Worm (Caenorhabditis elegans): ENCODE data around the gene Y50E8A.11.

ce11 chrV:14797886-14798285 is 16.7 kb downstream of the Y50E8A.11 start:
- TF ChIP-seq lin-15B (tag; optimal IDR thresholded peaks at IDR 0.05) = no peak
- TF ChIP-seq zag-1 (tag; optimal IDR thresholded peaks at IDR 0.05) = no peak
- TF ChIP-seq elt-3 (tag; optimal IDR thresholded peaks at IDR 0.05) = no peak
- TF ChIP-seq snpc-4 (tag; optimal IDR thresholded peaks at IDR 0.05) = no peak
- TF ChIP-seq nhr-12 (tag; optimal IDR thresholded peaks at IDR 0.05) = no peak
- no peak for TF ChIP-seq pqm-1 (tag; optimal IDR thresholded peaks at IDR 0.05)
- no peak for TF ChIP-seq jun-1 (tag; optimal IDR thresholded peaks at IDR 0.05)
- no peak for TF ChIP-seq nhr-237 (tag; optimal IDR thresholded peaks at IDR 0.05)
- no peak for TF ChIP-seq nhr-23 (tag; optimal IDR thresholded peaks at IDR 0.05)
- TF ChIP-seq pha-4 (tag; optimal IDR thresholded peaks at IDR 0.05) = no peak
- TF ChIP-seq nhr-76 (tag; optimal IDR thresholded peaks at IDR 0.05) = no peak
- TF ChIP-seq nhr-28 (tag; optimal IDR thresholded peaks at IDR 0.05) = no peak
- TF ChIP-seq ceh-82 (tag; optimal IDR thresholded peaks at IDR 0.05) = no peak
- TF ChIP-seq unc-39 (tag; optimal IDR thresholded peaks at IDR 0.05) = no peak

Measured in whole organism, L3 larva.